Fruit fly (Drosophila melanogaster): Measurements from ENCODE around the gene RabX6.

dm6 chr3L:724518-725341 is 34.4 kb downstream of the RabX6 start:
- no peak for TF ChIP-seq CG8478 (optimal IDR thresholded peaks at IDR 0.05)
- no peak for TF ChIP-seq CTCF (optimal IDR thresholded peaks at IDR 0.05)

Data from S2 (cell line).